Fruit fly (Drosophila melanogaster) whole organism: Measurements from ENCODE around the gene PolQ.

Source experiments
- CG8478 ChIP-seq: fragments of >200 bp; optimal IDR thresholded peaks from 2 replicates; lab custom pipeline; 2018; ENCODE audit warnings: inconsistent platforms
- Dll ChIP-seq: fragments of >200 bp; optimal IDR thresholded peaks from 2 replicates; lab custom pipeline; 2017
- EcR ChIP-seq, 2 experiments: fragments of >200 bp; optimal IDR thresholded peaks; 2 replicates each; lab custom pipeline; 2017; ENCODE audit warnings: missing biosample characterization in 2 of 2, missing genetic modification characterization in 2 of 2, missing genetic modification reagents in 2 of 2
- pan ChIP-seq: fragments of >200 bp; optimal IDR thresholded peaks from 2 replicates; lab custom pipeline; 2017
- psq ChIP-seq: fragments of >200 bp; optimal IDR thresholded peaks from 2 replicates; lab custom pipeline; 2017
- usp ChIP-seq: fragments of >200 bp; optimal IDR thresholded peaks from 2 replicates; lab custom pipeline; 2017; ENCODE audit warnings: missing biosample characterization, missing genetic modification characterization, mixed read lengths

The PolQ gene

dm6 chr3R:12666206-12666834 is 45.8 kb downstream of the PolQ start:
- TF ChIP-seq CG8478 (lab: Kevin White, UChicago) = no peak
- TF ChIP-seq psq (lab: Kevin White, UChicago) = no peak
- TF ChIP-seq Dll = no peak
- no peak for TF ChIP-seq pan
- TF ChIP-seq EcR (GFP tag; optimal IDR thresholded peaks at IDR 0.05; lab: Kevin White, UChicago) = no peak
- TF ChIP-seq usp (GFP tag; lab: Kevin White, UChicago) = no peak

dm6 chr3R:12662531-12662930 is 49.6 kb downstream of the PolQ start, which contains the start of gene CG14395:
Gene CG14395, plus strand, starts transcription at chr3R:12662831.
- TF ChIP-seq psq (lab: Kevin White, UChicago) (no peak), usp (GFP tag; lab: Kevin White, UChicago) (no peak)

DNA sequence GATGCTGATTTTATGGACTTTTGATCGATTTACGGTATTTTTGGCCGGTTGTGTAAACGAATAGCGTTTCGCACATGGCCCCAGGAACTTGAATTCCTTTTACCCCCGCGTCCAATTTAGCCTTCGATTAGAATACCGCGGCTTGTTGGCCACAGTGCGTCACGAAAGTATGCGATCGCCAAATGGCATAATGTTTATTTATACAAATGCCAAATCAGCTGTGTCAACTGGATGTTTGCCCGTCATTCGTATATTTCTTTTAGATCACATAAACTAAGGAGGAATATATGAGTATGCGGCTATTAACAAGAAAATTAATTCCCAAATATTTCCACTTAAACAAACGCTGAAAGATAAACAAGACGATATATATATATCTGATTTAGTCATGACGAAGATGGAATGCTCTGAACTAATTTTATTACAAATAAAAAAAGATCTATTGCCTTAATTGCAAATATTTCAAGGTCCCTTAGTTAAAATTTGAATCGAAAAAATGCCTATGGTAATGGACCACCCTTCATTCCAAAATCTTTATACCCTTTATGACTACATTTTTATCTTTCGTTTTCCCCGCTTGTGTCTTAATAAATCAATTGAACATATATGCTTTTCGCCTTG is 55.0 kb downstream of the PolQ start:
- no peak for TF ChIP-seq EcR (GFP tag; optimal IDR thresholded peaks at IDR 0.05; lab: Kevin White, UChicago)
